Worm (Caenorhabditis elegans) whole organism, L3 larva: ENCODE measurements around the gene rps-30.

ENCODE experiments used
- ama-1 ChIP-seq: fragments of 150-350 bp; optimal IDR thresholded peaks from 2 replicates; lab custom pipeline; 2018
- snpc-4 ChIP-seq: fragments of 150-350 bp; optimal IDR thresholded peaks from 2 replicates; lab custom pipeline; 2014; ENCODE audit warnings: missing biosample characterization, missing genetic modification characterization

ce11 chrV:7730488-7730887, 45.9 kb upstream of the rps-30 start:
- TF ChIP-seq snpc-4 (tag; lab: Kevin White, UChicago) (no peak), ama-1 (lab: Kevin White, UChicago) (no peak)
